Worm (Caenorhabditis elegans) whole organism, L3 larva: ENCODE measurements around the gene C31B8.1.
"Not testable (repeated sequence)": the region's sequence is repeated elsewhere in the genome, so short reads cannot be mapped to it uniquely, and the experiment has no call there.

Source experiments
- R02D3.7 ChIP-seq: fragments of 150-350 bp; optimal IDR thresholded peaks from 2 replicates; lab custom pipeline; 2014; ENCODE audit warnings: missing biosample characterization, missing genetic modification characterization
- ZK546.5 ChIP-seq: sonication (generic microtip); optimal IDR thresholded peaks from 2 replicates; lab custom pipeline; 2017; ENCODE audit warnings: missing biosample characterization, missing genetic modification characterization
- aly-2 ChIP-seq: fragments of 150-350 bp; optimal IDR thresholded peaks from 2 replicates; lab custom pipeline; 2014; ENCODE audit warnings: missing biosample characterization, missing genetic modification characterization
- ama-1 ChIP-seq: fragments of 150-350 bp; optimal IDR thresholded peaks from 2 replicates; lab custom pipeline; 2018
- ceh-82 ChIP-seq: fragments of 150-350 bp; optimal IDR thresholded peaks from 2 replicates; lab custom pipeline; 2014; ENCODE audit warnings: missing biosample characterization, missing genetic modification characterization
- ceh-9 ChIP-seq: sonication (generic microtip); optimal IDR thresholded peaks from 2 replicates; lab custom pipeline; 2018; ENCODE audit warnings: missing biosample characterization, missing genetic modification characterization
- daf-12 ChIP-seq: fragments of 150-350 bp; optimal IDR thresholded peaks from 2 replicates; lab custom pipeline; 2014; ENCODE audit warnings: missing biosample characterization, missing genetic modification reagents, missing genetic modification characterization
- egl-27 ChIP-seq: sonication (generic microtip); optimal IDR thresholded peaks from 4 replicates; lab custom pipeline; 2017; ENCODE audit warnings: missing biosample characterization, missing genetic modification reagents, missing genetic modification characterization
- elt-1 ChIP-seq: fragments of 150-350 bp; optimal IDR thresholded peaks from 2 replicates; lab custom pipeline; 2014; ENCODE audit warnings: missing biosample characterization, missing genetic modification characterization
- elt-2 ChIP-seq: sonication (generic microtip); optimal IDR thresholded peaks from 2 replicates; lab custom pipeline; 2016; ENCODE audit warnings: missing genetic modification reagents, mild to moderate bottlenecking, missing genetic modification characterization, missing compliant biosample characterization
- fkh-10 ChIP-seq: sonication (generic microtip); optimal IDR thresholded peaks from 2 replicates; lab custom pipeline; 2017; ENCODE audit warnings: missing biosample characterization, missing genetic modification reagents, missing genetic modification characterization
- fos-1 ChIP-seq: fragments of 150-350 bp; optimal IDR thresholded peaks from 2 replicates; lab custom pipeline; 2014; ENCODE audit warnings: missing biosample characterization, missing genetic modification characterization
- hmg-11 ChIP-seq: sonication (generic microtip); optimal IDR thresholded peaks from 2 replicates; lab custom pipeline; 2016; ENCODE audit warnings: missing genetic modification characterization, missing compliant biosample characterization
- jun-1 ChIP-seq: fragments of 150-350 bp; optimal IDR thresholded peaks from 2 replicates; lab custom pipeline; 2014; ENCODE audit warnings: missing biosample characterization, missing genetic modification reagents, missing genetic modification characterization
- lin-15B ChIP-seq: fragments of 150-350 bp; optimal IDR thresholded peaks from 2 replicates; lab custom pipeline; 2014; ENCODE audit warnings: missing biosample characterization, missing genetic modification characterization
- lin-39 ChIP-seq: fragments of 150-350 bp; optimal IDR thresholded peaks from 2 replicates; lab custom pipeline; 2018; ENCODE audit warnings: missing biosample characterization, missing genetic modification reagents, missing genetic modification characterization
- lsy-12 ChIP-seq: sonication (generic microtip); optimal IDR thresholded peaks from 2 replicates; lab custom pipeline; 2016; ENCODE audit warnings: mild to moderate bottlenecking, missing genetic modification characterization, missing compliant biosample characterization
- mml-1 ChIP-seq: fragments of 150-350 bp; sonication (generic microtip); optimal IDR thresholded peaks from 3 replicates; lab custom pipeline; 2014; ENCODE audit warnings: missing biosample characterization, missing genetic modification characterization
- nfya-1 ChIP-seq: sonication (generic microtip); optimal IDR thresholded peaks from 2 replicates; lab custom pipeline; 2017; ENCODE audit warnings: missing genetic modification characterization, mild to moderate bottlenecking, missing compliant biosample characterization, antibody characterized with exemption, moderate library complexity; ENCODE audit not compliant: insufficient read depth
- nhr-11 ChIP-seq: fragments of 150-350 bp; optimal IDR thresholded peaks from 2 replicates; lab custom pipeline; 2014; ENCODE audit warnings: missing biosample characterization, missing genetic modification characterization
- nhr-12 ChIP-seq: fragments of 150-350 bp; optimal IDR thresholded peaks from 2 replicates; lab custom pipeline; 2014; ENCODE audit warnings: missing biosample characterization, missing genetic modification characterization
- nhr-23 ChIP-seq: fragments of 150-350 bp; optimal IDR thresholded peaks from 2 replicates; lab custom pipeline; 2014; ENCODE audit warnings: missing biosample characterization, missing genetic modification reagents, missing genetic modification characterization
- nhr-28 ChIP-seq: fragments of 150-350 bp; optimal IDR thresholded peaks from 2 replicates; lab custom pipeline; 2014; ENCODE audit warnings: missing biosample characterization, missing genetic modification characterization
- nhr-43 ChIP-seq: sonication (generic microtip); optimal IDR thresholded peaks from 2 replicates; lab custom pipeline; 2016; ENCODE audit warnings: mild to moderate bottlenecking, missing genetic modification characterization, missing compliant biosample characterization; ENCODE audit not compliant: poor library complexity, severe bottlenecking
- nhr-67 ChIP-seq: fragments of 150-350 bp; optimal IDR thresholded peaks from 2 replicates; lab custom pipeline; 2014; ENCODE audit warnings: missing biosample characterization, missing genetic modification characterization
- nhr-77 ChIP-seq: fragments of 150-350 bp; optimal IDR thresholded peaks from 2 replicates; lab custom pipeline; 2014; ENCODE audit warnings: missing biosample characterization, missing genetic modification characterization
- pha-4 ChIP-seq: fragments of 150-350 bp; optimal IDR thresholded peaks from 2 replicates; lab custom pipeline; 2014; ENCODE audit warnings: missing biosample characterization, missing genetic modification reagents, missing genetic modification characterization
- pqm-1 ChIP-seq: fragments of 150-350 bp; optimal IDR thresholded peaks from 2 replicates; lab custom pipeline; 2017; ENCODE audit warnings: missing biosample characterization, missing genetic modification characterization, inconsistent platforms
- sea-2 ChIP-seq: fragments of 150-350 bp; sonication (generic microtip); optimal IDR thresholded peaks from 4 replicates; lab custom pipeline; 2014; ENCODE audit warnings: missing biosample characterization, missing genetic modification reagents, missing genetic modification characterization
- skn-1 ChIP-seq: fragments of 150-350 bp; optimal IDR thresholded peaks from 2 replicates; lab custom pipeline; 2014; ENCODE audit warnings: missing biosample characterization, missing genetic modification characterization
- snpc-4 ChIP-seq: fragments of 150-350 bp; optimal IDR thresholded peaks from 2 replicates; lab custom pipeline; 2014; ENCODE audit warnings: missing biosample characterization, missing genetic modification characterization
- unc-39 ChIP-seq: sonication (generic microtip); optimal IDR thresholded peaks from 4 replicates; lab custom pipeline; 2017; ENCODE audit warnings: missing biosample characterization, missing genetic modification characterization
- unc-62 ChIP-seq: fragments of 150-350 bp; sonication (generic microtip); optimal IDR thresholded peaks from 4 replicates; lab custom pipeline; 2014; ENCODE audit warnings: missing biosample characterization, missing genetic modification reagents, missing genetic modification characterization
- ztf-11 ChIP-seq: fragments of 150-350 bp; optimal IDR thresholded peaks from 2 replicates; lab custom pipeline; 2014; ENCODE audit warnings: missing biosample characterization, missing genetic modification characterization
- ztf-4 ChIP-seq: fragments of 150-350 bp; optimal IDR thresholded peaks from 2 replicates; lab custom pipeline; 2014; ENCODE audit warnings: missing biosample characterization, missing genetic modification characterization

C31B8.1 gene

DNA sequence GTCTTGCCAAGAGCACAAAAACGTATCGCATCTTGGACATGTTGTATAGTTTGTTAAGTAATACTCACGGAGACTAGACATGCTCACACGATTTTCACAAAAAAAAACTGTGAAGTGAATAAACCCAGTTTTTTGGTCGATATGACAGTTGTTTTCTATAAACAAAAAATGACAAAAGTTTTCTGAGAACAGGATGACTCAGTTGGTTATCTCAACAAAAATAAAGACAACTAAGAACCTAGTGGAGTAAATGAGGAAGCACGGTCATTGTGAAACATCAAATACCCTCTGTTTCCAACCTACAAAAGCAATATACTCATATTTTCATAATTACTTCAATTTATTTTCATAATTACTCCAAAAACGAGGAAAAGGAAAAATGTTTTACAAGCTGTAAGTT, 14.2 kb downstream of the C31B8.1 start, which contains the start of gene srh-87:
srh-87 (minus strand) TSS at position 101 of the 400 bp plus-strand sequence.
- TF ChIP-seq ama-1 (lab: Kevin White, UChicago) (no peak), aly-2 (tag; lab: Kevin White, UChicago) (no peak), fkh-10 (no peak), jun-1 (tag; lab: Kevin White, UChicago) (no peak), unc-62 (GFP tag; lab: Kevin White, UChicago) (no peak), ZK546.5 (tag; lab: Kevin White, UChicago) (no peak), pqm-1 (tag; lab: Kevin White, UChicago) (no peak), nhr-67 (tag; lab: Kevin White, UChicago) (no peak), elt-2 (tag; lab: Kevin White, UChicago) (no peak), nhr-43 (tag; lab: Kevin White, UChicago) (no peak), nhr-11 (tag; lab: Kevin White, UChicago) (no peak), fos-1 (tag; lab: Kevin White, UChicago) (no peak), egl-27 (tag; lab: Kevin White, UChicago) (no peak), nhr-77 (tag; lab: Kevin White, UChicago) (no peak), nhr-28 (tag; lab: Kevin White, UChicago) (no peak), ceh-9 (no peak)

- TF ChIP-seq nhr-12, ZK546.5, snpc-4 (tag; lab: Kevin White, UChicago): not testable (repeated sequence)
Measured at ce11 chrV:2952102-2952501, 20.8 kb downstream of the C31B8.1 start, which contains the start of gene srw-122. srw-122 (minus strand) TSS chrV:2952202.

- not testable (repeated sequence) for TF ChIP-seq nhr-67 (tag; lab: Kevin White, UChicago); hmg-11 (tag; lab: Kevin White, UChicago); sea-2 (GFP tag; lab: Kevin White, UChicago)
Measured at ce11 chrV:2955342-2955741, 24.0 kb downstream of the C31B8.1 start, which contains the start of gene srh-248. srh-248 (minus strand) TSS chrV:2955442.

DNA sequence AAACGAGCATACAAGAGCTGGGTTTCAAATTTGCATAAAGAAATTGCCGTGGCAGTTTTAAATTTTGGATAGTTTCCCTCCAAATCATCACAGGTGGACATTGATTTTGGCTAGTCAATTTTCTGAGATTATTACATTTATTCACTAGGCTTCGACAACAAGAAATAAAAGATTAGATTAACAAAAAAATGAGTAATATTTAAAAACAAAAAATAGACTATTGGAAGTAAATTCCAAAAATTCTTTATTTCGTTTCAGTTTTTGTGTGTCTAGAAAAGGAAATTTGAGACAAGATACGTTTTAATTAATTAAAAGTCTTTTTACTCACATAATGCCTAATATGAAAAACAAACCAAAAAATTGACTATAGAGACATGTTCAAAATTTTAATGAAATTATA, 26.9 kb downstream of the C31B8.1 start, which contains the start of gene srw-142:
srw-142 (minus strand) TSS at position 101 of the 400 bp plus-strand sequence.
- no peak for TF ChIP-seq nhr-43 (tag; lab: Kevin White, UChicago)
- no peak for TF ChIP-seq ama-1 (lab: Kevin White, UChicago)

DNA sequence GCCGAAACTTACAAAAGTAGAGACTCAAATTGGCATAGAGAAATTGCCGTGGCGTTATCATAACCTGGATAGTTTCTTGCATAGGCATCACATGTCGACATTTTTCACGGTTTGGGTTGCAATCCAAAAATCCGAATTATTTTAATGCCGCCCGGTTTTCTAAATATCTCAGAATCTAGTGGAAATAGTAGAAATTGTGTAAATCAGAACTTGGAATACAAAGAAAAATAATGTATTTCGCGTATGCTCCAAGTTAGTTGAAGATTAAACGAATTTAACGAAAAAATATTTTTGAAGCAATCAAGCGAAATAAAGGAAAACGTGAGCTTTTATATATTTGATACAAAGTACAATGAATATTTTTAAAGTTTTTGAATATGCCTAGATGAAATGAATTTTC, 29.5 kb downstream of the C31B8.1 start, which contains the start of gene srw-144:
srw-144 (minus strand) TSS at position 101 of the 400 bp plus-strand sequence.
- TF ChIP-seq hmg-11 (tag; lab: Kevin White, UChicago) = no peak
- no peak for TF ChIP-seq R02D3.7 (tag; lab: Kevin White, UChicago)
- TF ChIP-seq skn-1 (tag; lab: Kevin White, UChicago) = no peak
- TF ChIP-seq lsy-12 (tag; lab: Kevin White, UChicago) = no peak
- TF ChIP-seq sea-2 (GFP tag; lab: Kevin White, UChicago) = no peak
- TF ChIP-seq lin-39 (tag; lab: Kevin White, UChicago) = no peak
- TF ChIP-seq nfya-1 (tag; lab: Kevin White, UChicago) = no peak

DNA sequence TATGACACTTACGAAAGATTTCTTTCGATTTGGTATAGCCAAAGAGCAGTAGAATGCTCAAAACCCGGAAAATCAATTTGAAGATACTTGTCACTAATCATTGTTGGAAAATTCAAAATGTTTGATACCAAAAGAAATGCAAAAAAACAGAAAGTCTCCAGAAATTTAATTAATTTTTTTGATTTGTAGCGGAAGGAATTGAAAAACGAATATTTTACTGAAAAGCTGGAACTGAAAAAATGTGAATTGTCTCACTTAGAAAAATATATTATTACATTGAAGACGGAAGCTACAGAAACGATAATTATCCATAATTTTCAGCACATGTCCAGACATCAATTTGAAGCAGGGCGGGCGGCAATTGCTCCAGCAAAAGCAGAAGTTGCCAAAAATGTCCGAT, 31.6 kb downstream of the C31B8.1 start, which contains the start of gene srw-138:
srw-138 (minus strand) TSS at position 101 of the 400 bp plus-strand sequence.
- TF ChIP-seq ztf-4 (tag; lab: Kevin White, UChicago) = no peak
- TF ChIP-seq hmg-11 (tag; lab: Kevin White, UChicago) = no peak
- TF ChIP-seq pha-4 (tag; lab: Kevin White, UChicago) = no peak

DNA sequence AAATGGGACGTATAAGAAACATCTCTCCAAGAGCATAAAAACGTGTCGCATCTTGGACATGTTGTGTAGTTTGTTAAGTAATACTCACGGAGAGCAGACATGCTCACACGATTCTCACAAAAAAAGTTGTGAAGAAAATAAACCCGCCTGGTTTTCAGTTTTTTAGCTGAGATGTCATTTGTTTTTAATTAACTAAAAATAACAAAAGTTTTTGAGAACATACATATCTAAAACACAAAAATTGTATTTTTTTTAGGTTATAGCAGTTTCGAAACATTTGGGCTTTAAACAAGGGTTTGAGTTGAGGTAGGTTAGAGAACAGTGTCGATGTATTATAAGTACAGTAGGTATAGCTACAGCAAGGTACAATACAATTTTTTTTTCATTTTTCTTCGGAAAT, 33.4 kb downstream of the C31B8.1 start, which contains the start of gene srh-88:
srh-88 (minus strand) TSS at position 101 of the 400 bp plus-strand sequence.
- TF ChIP-seq jun-1 (tag; lab: Kevin White, UChicago) (no peak), nhr-23 (no peak), R02D3.7 (tag; lab: Kevin White, UChicago) (no peak), nhr-77 (tag; lab: Kevin White, UChicago) (no peak), unc-39 (tag; lab: Kevin White, UChicago) (no peak), lin-15B (no peak), mml-1 (no peak), pha-4 (tag; lab: Kevin White, UChicago) (no peak), aly-2 (tag; lab: Kevin White, UChicago) (no peak), pqm-1 (tag; lab: Kevin White, UChicago) (no peak), daf-12 (tag; lab: Kevin White, UChicago) (no peak), nhr-12 (tag; lab: Kevin White, UChicago) (no peak), sea-2 (GFP tag; lab: Kevin White, UChicago) (no peak), elt-1 (tag; lab: Kevin White, UChicago) (no peak), ceh-82 (tag; lab: Kevin White, UChicago) (no peak), nhr-28 (tag; lab: Kevin White, UChicago) (no peak), ztf-11 (tag; lab: Kevin White, UChicago) (no peak)
- TF ChIP-seq, all 47 proteins: peak for 0
